Fruit fly (Drosophila melanogaster) ovary, adult (tissue): Measurements from ENCODE around the gene CG33995.
A peak's percentile ranks its signal among the peaks of the same experiment; 100 is the strongest.

Source experiments
- CG17801 ChIP-seq: fragments of 200-800 bp; optimal IDR thresholded peaks from 2 replicates; lab custom pipeline; 2019; ENCODE audit warnings: missing biosample characterization, mild to moderate bottlenecking, missing genetic modification characterization, moderate library complexity; ENCODE audit not compliant: partially characterized antibody

Gene CG33995

DNA sequence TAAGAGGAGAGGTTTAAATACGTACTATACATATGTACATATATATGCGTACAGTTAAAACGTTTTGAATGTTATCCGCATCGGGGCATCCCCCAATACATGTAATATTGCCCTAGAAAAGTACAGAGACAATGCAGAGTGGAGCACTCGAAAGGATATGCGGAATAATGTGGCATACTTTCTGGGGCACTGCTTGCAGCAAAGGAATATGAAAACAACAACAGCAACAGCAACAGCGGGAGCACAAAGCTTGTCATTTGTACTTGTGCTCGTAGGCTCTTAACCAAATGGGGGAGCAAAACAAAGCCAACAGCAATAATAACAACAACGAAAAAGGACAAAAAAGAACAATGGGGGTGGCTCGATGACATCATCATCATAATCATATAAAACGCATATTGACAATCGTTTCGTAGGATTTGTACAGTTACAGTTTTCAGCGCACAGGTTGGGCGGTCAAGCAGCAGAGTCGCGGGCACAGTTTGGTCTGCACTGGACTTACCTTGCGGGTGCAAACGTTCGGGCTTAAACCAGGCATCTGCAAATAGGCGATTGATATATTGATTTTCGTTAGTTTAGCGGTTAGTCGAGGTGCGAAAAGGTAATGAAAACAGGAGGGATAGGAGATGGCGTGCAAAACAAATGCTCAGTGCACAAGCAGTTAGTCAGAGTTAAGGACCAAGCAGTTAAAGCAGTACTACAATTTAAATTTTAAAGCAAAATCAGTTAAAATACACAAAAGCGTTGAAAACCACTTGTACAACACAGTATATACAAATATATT, 39.2 kb upstream of the CG33995 start:
- TF ChIP-seq CG17801 (GFP tag; lab: Kevin White, UChicago) = no peak

DNA sequence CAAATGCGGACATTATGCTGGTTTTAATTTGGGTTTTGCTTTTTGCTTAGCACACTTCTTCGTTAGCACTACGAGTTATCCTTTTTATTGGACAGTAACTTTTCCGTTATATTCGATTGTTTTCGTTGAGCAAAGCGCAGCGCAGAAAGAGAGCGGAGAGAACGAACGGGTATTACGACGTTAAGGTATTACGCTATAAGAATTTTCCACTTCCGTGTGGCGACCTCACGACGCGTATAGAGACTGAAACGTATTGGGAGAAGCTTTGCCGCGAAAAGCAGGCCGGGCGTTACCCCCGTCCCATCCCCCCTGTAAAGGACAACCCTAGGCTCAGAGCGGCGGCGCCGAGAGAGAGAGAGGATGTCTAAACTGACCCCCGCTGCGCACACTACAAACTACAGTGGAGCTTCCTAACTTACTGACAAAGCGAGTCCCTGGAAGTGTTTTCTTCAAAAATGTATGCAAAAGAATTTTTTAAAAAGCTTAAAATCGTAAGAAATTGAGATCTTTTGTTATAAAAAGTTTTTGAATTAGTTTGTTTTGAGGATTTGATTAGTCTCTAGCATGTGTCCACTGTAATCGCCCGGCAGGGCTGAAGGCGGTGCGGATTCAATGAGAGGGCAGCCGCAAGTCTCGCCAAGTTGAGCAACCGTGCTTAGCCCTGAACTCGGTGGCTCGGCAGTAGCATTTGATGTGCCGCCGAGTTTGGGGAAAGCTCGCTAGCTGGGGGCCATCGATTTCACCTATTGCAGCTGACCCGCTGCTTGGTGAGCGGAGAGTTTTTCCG, 38.2 kb upstream of the CG33995 start:
- peak; percentile 87 for TF ChIP-seq CG17801 (GFP tag; lab: Kevin White, UChicago)

DNA sequence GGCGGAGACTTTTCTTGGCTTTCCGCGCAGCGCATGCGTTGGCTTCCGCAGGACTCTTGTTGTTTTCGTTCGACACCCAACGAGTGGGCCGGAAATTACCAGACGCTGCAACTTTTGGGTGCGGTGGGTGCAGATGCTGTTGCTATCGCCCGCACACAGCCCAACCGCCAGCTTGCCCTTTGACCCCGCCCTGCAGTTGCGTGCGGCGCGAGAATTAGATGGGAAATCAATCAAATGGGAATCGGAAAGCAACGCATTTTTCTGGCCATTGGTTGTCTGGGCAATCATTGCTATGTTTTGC, 37.7 kb upstream of the CG33995 start:
- no peak for TF ChIP-seq CG17801 (GFP tag; lab: Kevin White, UChicago)

DNA sequence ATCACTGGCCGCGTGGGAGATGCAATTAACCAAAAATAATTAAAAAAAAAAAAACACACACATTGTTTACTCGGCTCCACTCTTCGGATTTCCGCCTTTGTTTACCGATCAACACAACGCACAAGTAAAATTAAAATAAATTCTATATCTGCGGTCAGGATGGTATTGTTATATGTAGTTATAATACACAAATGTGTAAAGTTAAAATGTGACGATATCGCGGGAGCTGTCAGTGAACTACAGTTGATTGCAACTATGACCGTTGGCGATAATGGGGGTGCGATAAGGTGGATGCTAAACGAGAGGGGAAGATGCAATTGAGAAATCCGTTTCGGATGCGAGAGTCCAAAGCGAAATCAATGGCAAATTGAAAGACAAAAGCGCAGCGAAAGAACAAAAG, 36.7 kb upstream of the CG33995 start:
- no peak for TF ChIP-seq CG17801 (GFP tag; lab: Kevin White, UChicago)

DNA sequence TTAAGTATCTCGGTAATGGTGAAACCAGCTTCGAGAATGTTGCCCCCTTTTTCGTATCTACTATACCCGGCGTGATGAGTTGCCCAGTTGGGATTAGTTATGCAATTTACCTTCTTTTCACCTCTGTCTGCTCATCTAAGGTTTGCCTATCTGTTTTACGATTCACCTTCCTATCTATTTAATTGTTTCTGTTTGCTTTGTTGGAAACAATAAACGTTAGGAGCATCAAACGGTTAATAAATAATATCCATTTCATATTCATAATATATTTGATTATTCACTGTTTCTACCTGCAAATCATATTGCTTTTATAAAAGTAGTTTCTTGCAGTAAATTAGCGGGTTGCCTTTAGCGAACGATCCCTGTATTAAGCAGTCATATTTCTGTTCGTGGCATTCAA, 35.8 kb upstream of the CG33995 start:
- peak; percentile 52 for TF ChIP-seq CG17801 (GFP tag; lab: Kevin White, UChicago)

DNA sequence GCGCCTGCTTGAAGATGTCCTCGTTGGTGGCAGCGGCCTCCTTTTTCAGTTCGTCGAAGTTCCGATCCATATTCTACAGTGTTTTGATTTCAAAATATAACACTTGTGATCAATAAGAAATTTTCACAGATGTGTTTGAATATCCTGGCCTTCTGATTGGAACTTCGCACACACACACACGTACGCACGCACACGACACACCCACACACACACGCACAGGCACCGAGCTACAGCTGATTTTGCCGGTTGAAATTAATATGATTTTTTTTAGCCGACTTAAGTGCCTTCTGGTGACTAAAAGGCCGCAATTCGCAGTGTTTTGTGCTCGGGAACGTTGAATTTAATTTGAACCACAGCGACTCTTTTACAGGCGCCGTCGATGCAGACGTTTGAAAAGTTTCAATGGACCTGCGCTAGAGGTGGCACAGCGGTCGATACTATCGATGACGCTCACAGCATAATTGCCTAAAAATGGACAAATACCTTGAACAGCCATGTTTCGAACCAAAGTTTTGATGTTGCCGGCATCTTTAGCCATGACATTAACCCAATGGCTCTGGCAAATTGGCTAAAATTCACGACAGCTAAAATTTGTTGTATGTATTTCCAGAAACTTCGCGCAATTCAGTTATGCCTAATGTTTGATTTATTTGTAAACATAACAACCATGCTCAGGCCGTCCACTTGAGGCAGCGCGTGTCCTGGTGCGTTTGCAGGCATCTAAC, 33.6 kb upstream of the CG33995 start, which contains the start of gene Rtnl1:
Rtnl1 (minus strand) TSS at position 415 of the 725 bp plus-strand sequence.
- peak; percentile 42 for TF ChIP-seq CG17801 (GFP tag; lab: Kevin White, UChicago)

DNA sequence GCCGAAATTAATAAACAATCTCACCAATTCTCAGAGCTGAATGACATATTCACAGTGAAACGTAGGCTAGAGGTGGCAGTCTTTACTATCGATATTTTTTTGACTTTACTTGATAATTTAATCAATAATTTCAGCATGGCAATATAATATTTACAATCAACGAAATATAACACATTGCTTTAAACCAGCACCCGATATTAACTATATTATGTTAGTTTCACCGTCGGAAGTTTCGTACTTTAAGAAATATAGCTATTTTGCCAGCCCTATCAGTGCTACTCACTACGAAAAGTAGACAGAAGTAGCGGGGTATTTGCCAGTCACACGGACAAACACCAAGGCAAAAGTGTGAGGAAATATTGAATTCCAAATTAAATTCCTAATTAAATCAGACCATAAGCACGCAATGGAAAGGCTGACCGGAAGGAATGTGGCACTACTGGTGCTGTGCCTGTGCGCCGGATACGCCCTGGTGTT, 32.2 kb upstream of the CG33995 start, which contains the start of the genes CG31917, Tfb5 and SelT:
CG31917 (minus strand) TSS at position 51 of the 477 bp plus-strand sequence.
Tfb5 (minus strand) TSS at position 51 of the 477 bp plus-strand sequence.
SelT (plus strand) TSS at position 139 of the 477 bp plus-strand sequence.
- TF ChIP-seq CG17801 (GFP tag; lab: Kevin White, UChicago) = peak; percentile 73

DNA sequence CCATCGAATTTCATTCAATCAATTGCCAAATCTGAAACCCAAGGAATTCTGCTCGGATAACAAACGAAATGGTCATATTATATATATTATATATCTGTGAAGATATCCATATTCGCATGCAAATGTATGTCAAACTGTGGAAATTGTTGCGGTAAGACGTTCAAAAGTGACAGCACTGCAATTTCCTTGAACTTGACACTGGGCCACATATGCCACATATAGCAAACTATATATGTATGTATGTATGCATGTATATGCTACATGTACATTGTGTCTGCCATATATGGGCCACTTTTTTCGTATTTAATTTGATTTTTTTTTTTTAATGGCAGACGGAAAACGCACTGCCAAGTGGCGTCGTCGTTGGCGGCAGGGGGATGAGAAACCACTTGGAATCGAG, 22.6 kb upstream of the CG33995 start:
- TF ChIP-seq CG17801 (GFP tag; lab: Kevin White, UChicago) = no peak

DNA sequence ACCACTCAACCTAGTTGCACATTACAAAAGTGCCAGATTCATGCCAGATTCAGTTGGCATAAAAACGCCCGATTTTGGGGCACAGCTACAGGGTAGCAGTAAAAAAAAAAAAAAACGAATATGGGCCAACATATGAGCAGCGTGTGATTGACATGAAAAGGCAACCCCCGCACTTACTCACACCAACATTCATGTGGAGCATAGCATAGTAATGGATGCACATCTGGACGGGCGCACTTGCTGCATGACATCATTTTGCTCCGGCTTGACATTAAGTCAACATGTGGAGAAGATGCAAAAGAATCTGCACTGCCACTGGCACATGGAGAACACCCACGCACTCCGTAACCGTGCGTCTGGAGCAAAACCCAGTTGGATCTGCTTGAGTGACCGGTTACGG, 20.5 kb upstream of the CG33995 start:
- TF ChIP-seq CG17801 (GFP tag; lab: Kevin White, UChicago) = no peak

DNA sequence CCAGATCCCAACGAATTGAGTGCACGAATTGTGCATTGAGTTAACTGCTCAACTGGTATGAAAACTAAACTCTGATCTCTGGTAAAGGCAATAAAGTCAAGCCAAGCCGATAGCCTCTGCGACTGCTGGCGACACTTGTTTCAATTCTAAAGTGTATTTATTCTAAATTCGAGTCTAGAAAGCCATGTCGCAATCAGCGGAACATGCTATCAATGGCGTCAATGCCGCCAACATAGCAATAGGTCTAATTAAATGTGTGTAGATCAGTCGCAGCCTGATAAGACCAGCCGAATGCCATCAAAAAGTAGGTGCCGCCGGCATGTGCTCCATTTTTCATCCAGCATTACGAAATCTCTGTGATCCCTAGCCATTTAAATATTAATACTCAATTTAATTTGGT, 17.5 kb upstream of the CG33995 start:
- TF ChIP-seq CG17801 (GFP tag; lab: Kevin White, UChicago) = no peak

DNA sequence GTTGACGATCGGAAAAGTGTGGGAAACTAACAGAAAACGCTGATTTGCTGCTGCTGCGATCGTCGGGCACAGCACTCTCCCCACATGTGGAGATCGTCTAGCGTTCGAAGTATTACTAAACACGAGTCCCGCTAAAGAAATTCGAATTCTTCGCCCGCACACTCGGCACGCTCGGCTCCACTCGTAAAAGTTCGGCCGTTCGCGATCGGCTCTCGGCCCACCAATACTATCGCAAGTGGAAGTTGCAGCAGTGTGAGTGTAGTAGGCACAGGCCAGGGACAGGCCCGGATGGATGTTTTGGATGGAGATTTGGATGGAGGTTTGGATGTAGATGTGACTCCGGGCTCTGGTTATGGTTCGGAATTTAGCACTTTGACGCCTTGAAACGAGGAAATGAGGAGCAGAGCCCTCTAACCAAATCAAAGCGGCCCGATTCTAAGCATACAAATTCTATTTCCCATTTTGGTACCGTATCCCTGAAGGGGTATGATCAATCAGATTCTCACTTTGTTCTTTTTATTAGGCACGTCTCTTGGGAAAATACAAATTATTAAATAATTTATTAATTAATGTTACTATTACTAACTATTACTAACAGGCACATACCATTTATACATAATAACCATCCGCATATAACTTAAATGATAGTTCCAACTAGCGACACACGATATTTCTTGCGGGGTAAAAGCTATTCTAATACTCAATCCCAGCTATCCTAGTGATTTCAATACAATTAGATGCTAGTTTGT, 15.6 kb upstream of the CG33995 start:
- TF ChIP-seq CG17801 (GFP tag; lab: Kevin White, UChicago) = no peak

DNA sequence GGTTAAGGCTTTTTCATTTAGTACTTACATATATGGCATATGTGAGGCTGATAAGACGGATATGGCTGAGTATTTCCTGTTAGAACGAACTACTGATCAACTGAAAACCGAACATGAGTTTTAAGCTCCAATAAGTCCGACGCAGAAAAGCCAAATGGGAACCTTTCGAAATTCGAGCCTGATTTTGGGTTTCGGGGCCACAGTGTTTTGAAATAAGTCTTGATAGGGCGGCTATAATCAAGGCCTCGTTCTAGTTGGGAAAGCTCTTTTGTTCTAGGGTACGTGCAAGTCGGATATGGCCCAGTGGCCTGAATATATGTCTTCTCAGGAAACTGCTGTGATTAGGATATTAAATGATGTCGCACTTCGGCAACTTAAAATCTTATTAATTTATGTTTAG, 15.0 kb upstream of the CG33995 start, which contains the start of gene vkg:
vkg (minus strand) TSS at position 101 of the 400 bp plus-strand sequence.
- no peak for TF ChIP-seq CG17801 (GFP tag; lab: Kevin White, UChicago)

DNA sequence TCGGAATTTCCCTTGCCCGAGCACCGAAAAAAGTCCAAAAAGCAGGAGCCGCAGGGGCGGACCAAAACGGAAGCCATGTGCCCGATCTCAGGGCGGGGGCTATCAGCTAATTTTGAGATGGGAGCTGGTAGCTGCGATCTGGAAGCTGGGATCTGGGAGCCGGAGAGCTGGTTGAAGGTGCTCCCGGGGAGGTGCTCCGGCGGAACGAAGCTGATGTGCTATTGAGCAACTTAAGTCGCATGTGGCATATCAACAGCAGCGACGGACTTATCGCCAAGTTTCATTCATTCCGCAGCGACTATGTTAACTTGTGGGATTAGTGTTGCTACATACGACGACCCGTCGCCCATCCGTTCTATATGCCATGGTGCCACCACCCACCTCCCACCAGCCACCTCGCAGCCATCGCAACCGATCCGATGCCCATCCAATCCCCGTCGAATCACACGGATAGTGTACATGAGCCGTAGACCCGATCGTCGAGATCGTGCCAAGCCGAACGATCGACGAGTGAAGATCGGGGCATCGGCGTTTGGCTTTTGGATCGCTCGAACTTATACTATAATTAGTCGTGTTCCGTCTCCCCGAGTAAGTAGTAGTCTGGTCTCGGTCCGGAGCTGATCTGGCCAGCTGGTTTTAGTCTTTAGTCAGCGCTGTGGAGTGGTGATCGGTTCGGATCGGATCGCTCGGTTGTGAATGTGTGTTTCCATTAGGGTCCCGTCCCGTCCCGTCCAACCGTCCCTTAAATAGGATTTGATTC, 13.8 kb upstream of the CG33995 start, which contains the start of gene Col4a1:
Col4a1 (plus strand) TSS at position 561 of the 760 bp plus-strand sequence.
- no peak for TF ChIP-seq CG17801 (GFP tag; lab: Kevin White, UChicago)
